Worm (Caenorhabditis elegans) whole organism, mixed stage, embryonic: ENCODE data around the gene dyn-1.

Experiments
- lin-13 ChIP-seq: fragments of 150-350 bp; optimal IDR thresholded peaks from 2 replicates; lab custom pipeline; 2014; ENCODE audit warnings: missing biosample characterization, missing genetic modification characterization
- nhr-28 ChIP-seq: fragments of 150-350 bp; optimal IDR thresholded peaks from 2 replicates; lab custom pipeline; 2014; ENCODE audit warnings: missing biosample characterization, missing genetic modification characterization
- pha-4 ChIP-seq: fragments of 150-350 bp; optimal IDR thresholded peaks from 2 replicates; lab custom pipeline; 2018; ENCODE audit warnings: missing biosample characterization, missing genetic modification reagents, missing genetic modification characterization
- sptf-1 ChIP-seq: sonication (generic microtip); optimal IDR thresholded peaks from 2 replicates; lab custom pipeline; 2017; ENCODE audit warnings: mild to moderate bottlenecking, missing genetic modification characterization, moderate library complexity, missing compliant biosample characterization
- unc-62 ChIP-seq: fragments of 150-350 bp; optimal IDR thresholded peaks from 2 replicates; lab custom pipeline; 2014; ENCODE audit warnings: missing biosample characterization, missing genetic modification reagents, missing genetic modification characterization

- TF ChIP-seq nhr-28 (tag; lab: Kevin White, UChicago), result no peak
- no peak for TF ChIP-seq pha-4
- TF ChIP-seq lin-13 (tag; lab: Kevin White, UChicago), result no peak
- no peak for TF ChIP-seq unc-62 (GFP tag; lab: Kevin White, UChicago)
- no peak for TF ChIP-seq sptf-1 (tag; lab: Kevin White, UChicago)
Measured at ce11 chrX:15545485-15545884, 23.2 kb upstream of the dyn-1 start.
